Fruit fly (Drosophila melanogaster) whole organism, wandering third instar larva: ENCODE results near the gene CG14324.

Source experiments
- N ChIP-seq: fragments of >200 bp; optimal IDR thresholded peaks from 2 replicates; lab custom pipeline; 2018; ENCODE audit warnings: missing biosample characterization, missing external identifiers, missing genetic modification characterization
- OdsH ChIP-seq: fragments of 200-800 bp; sonication (Bioruptor generic); optimal IDR thresholded peaks from 2 replicates; lab custom pipeline; 2016; ENCODE audit warnings: missing biosample characterization, mild to moderate bottlenecking, missing genetic modification characterization
- foxo ChIP-seq, 2 experiments: fragments of 200-800 bp; sonication (Bioruptor generic); optimal IDR thresholded peaks; 2 replicates in 1 of 2; 3 replicates in 1 of 2; lab custom pipeline; 2016 to 2017; ENCODE audit warnings: missing biosample characterization in 2 of 2, missing genetic modification characterization in 2 of 2
- lola ChIP-seq: fragments of >200 bp; optimal IDR thresholded peaks from 2 replicates; lab custom pipeline; 2017; ENCODE audit warnings: missing biosample characterization, missing genetic modification characterization
- pan ChIP-seq: fragments of >200 bp; optimal IDR thresholded peaks from 2 replicates; lab custom pipeline; 2017

dm6 chr3R:17588805-17589204 lies 29.8 kb downstream of the CG14324 start:
- TF ChIP-seq OdsH (GFP tag; lab: Kevin White, UChicago): no peak
- TF ChIP-seq lola (GFP tag; lab: Kevin White, UChicago): no peak
- TF ChIP-seq foxo (GFP tag; optimal IDR thresholded peaks at IDR 0.05; lab: Kevin White, UChicago): no peak
- no peak for TF ChIP-seq N (GFP tag; lab: Kevin White, UChicago)
- TF ChIP-seq pan (lab: Kevin White, UChicago): no peak
